Worm (Caenorhabditis elegans): Measurements from ENCODE around the gene nhr-72.

ce11 chrII:3846028-3846427, 4.5 kb downstream of the nhr-72 start, which contains the start of gene C17A2.2:
- TF ChIP-seq nhr-237 (tag; optimal IDR thresholded peaks at IDR 0.05) = no peak
- TF ChIP-seq nhr-25 (tag; optimal IDR thresholded peaks at IDR 0.05) = no peak
- TF ChIP-seq snpc-4 (tag; optimal IDR thresholded peaks at IDR 0.05) = no peak
- TF ChIP-seq nhr-77 (tag; optimal IDR thresholded peaks at IDR 0.05) = no peak
- no peak for TF ChIP-seq ceh-82 (tag; optimal IDR thresholded peaks at IDR 0.05)
- TF ChIP-seq unc-62 (GFP tag; optimal IDR thresholded peaks at IDR 0.05) = no peak
- no peak for TF ChIP-seq lin-13 (GFP tag; optimal IDR thresholded peaks at IDR 0.05)
- no peak for TF ChIP-seq blmp-1 (tag; optimal IDR thresholded peaks at IDR 0.05; ENCODE audit: insufficient read depth)
